Worm (Caenorhabditis elegans) whole organism, midembryonic: Measurements from ENCODE around the gene srh-248.

Source experiments
- T22C8.4 ChIP-seq: fragments of 200-800 bp; sonication (Bioruptor generic); IDR thresholded peaks from 2 replicates; pipeline ENCODE4 v1.3.6; 2022; ENCODE audit warnings: missing genetic modification characterization, missing compliant biosample characterization
- cog-1 ChIP-seq: sonication (generic microtip); optimal IDR thresholded peaks from 2 replicates; lab custom pipeline; 2016; ENCODE audit warnings: missing genetic modification characterization, missing compliant biosample characterization
- flt-1 ChIP-seq: fragments of 200-800 bp; sonication (Bioruptor generic); IDR thresholded peaks from 2 replicates; pipeline ENCODE4 v1.3.6; 2022; ENCODE audit warnings: missing genetic modification characterization, missing compliant biosample characterization
- klf-2 ChIP-seq: fragments of 200-800 bp; sonication (Bioruptor generic); conservative IDR thresholded peaks from 2 replicates; pipeline ENCODE4 v1.3.6; 2022; ENCODE audit warnings: missing genetic modification reagents, missing genetic modification characterization, missing compliant biosample characterization
- med-1 ChIP-seq: sonication (generic microtip); optimal IDR thresholded peaks from 2 replicates; lab custom pipeline; 2017; ENCODE audit warnings: missing genetic modification characterization, mild to moderate bottlenecking, missing compliant biosample characterization, antibody characterized with exemption, missing genetic modification reagents; ENCODE audit not compliant: insufficient read depth
- ref-1 ChIP-seq: fragments of 200-800 bp; sonication (Bioruptor generic); conservative IDR thresholded peaks from 2 replicates; pipeline ENCODE4 v1.3.6; 2022; ENCODE audit warnings: missing genetic modification reagents, missing genetic modification characterization, missing compliant biosample characterization
- ztf-23 ChIP-seq: fragments of 200-800 bp; sonication (Bioruptor generic); IDR thresholded peaks from 2 replicates; pipeline ENCODE4 v1.3.6; 2022; ENCODE audit warnings: missing genetic modification reagents, missing genetic modification characterization, missing compliant biosample characterization
- ztf-29 ChIP-seq: fragments of 200-800 bp; sonication (Bioruptor generic); IDR thresholded peaks from 2 replicates; pipeline ENCODE4 v1.3.6; 2022; ENCODE audit warnings: missing genetic modification reagents, missing genetic modification characterization, missing compliant biosample characterization

ce11 chrV:2960894-2961293, 5.7 kb upstream of the srh-248 start, which contains the start of gene srw-144:
- TF ChIP-seq ztf-29 (GFP tag; lab: Robert Waterston, UW) (no peak), T22C8.4 (GFP tag; lab: Robert Waterston, UW) (no peak), klf-2 (GFP tag; lab: Robert Waterston, UW) (no peak), flt-1 (GFP tag; lab: Robert Waterston, UW) (no peak), ref-1 (GFP tag; lab: Robert Waterston, UW) (no peak), ztf-23 (no peak), med-1 (GFP tag; lab: Kevin White, UChicago) (no peak), cog-1 (tag; lab: Kevin White, UChicago) (no peak)
